Worm (Caenorhabditis elegans): ENCODE data around the gene C18B12.4.

Gene C18B12.4

DNA sequence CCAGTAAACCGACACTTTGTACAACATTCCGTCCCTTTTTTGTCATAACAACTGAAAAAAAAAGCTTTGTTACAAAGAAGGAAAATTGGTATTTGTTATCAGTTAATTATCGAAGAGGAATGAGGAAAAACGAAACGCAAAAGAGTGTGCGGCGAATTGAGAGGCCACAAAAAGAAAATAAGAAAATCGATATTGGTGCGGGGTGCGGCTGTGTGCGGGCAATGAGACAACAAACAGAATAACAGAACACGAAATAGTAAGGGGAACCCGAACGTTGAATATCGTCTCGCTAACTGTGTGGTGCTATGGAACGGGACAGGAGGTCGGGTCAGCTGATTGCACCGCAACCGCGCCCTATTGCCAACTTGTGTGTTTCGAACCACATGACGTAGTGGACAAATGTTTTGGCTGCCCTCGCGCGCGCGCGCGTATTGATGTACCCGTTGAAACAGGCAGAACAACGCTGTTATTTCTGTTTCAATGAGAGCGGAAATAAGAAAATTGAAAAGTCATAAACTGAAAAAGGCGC is at the start of gene C18B12.4:
C18B12.4 (minus strand) TSS at position 51 of the 529 bp plus-strand sequence.
- TF ChIP-seq ZK546.5 (tag; optimal IDR thresholded peaks at IDR 0.05) (no peak), nhr-237 (tag; optimal IDR thresholded peaks at IDR 0.05) (no peak), gmeb-1 (tag; optimal IDR thresholded peaks at IDR 0.05) (peak; percentile 0), nhr-21 (tag; optimal IDR thresholded peaks at IDR 0.05) (peak; percentile 79), nhr-10 (tag; optimal IDR thresholded peaks at IDR 0.05) (no peak), fos-1 (tag; optimal IDR thresholded peaks at IDR 0.05) (peak; percentile 51), mbf-1 (tag; optimal IDR thresholded peaks at IDR 0.05) (no peak), nhr-77 (tag; optimal IDR thresholded peaks at IDR 0.05) (no peak), sem-4 (tag; optimal IDR thresholded peaks at IDR 0.05) (peak; percentile 79), lsy-2 (tag; optimal IDR thresholded peaks at IDR 0.05) (peak; percentile 15 to 83), nhr-12 (tag; optimal IDR thresholded peaks at IDR 0.05) (no peak), unc-62 (GFP tag; optimal IDR thresholded peaks at IDR 0.05) (no peak), dmd-4 (tag; optimal IDR thresholded peaks at IDR 0.05) (no peak), ceh-16 (tag; optimal IDR thresholded peaks at IDR 0.05) (peak; percentile 85), sma-9 (GFP tag; optimal IDR thresholded peaks at IDR 0.05) (peak; percentile 89), sma-9 (tag; optimal IDR thresholded peaks at IDR 0.05) (no peak), nhr-25 (tag; optimal IDR thresholded peaks at IDR 0.05) (peak; percentile 90), zag-1 (tag; optimal IDR thresholded peaks at IDR 0.05) (peak; percentile 62), nhr-129 (tag; optimal IDR thresholded peaks at IDR 0.05) (peak; percentile 94), lin-39 (tag; optimal IDR thresholded peaks at IDR 0.05) (no peak), F13H6.1 (tag; optimal IDR thresholded peaks at IDR 0.05) (peak; percentile 85), egl-27 (tag; optimal IDR thresholded peaks at IDR 0.05) (peak; percentile 8), nhr-23 (tag; optimal IDR thresholded peaks at IDR 0.05) (no peak), lin-13 (GFP tag; optimal IDR thresholded peaks at IDR 0.05) (peak; percentile 72), aly-2 (tag; optimal IDR thresholded peaks at IDR 0.05) (no peak), snpc-4 (tag; optimal IDR thresholded peaks at IDR 0.05) (peak; percentile 78), skn-1 (tag; optimal IDR thresholded peaks at IDR 0.05) (no peak), unc-55 (GFP tag; optimal IDR thresholded peaks at IDR 0.05) (peak; percentile 55), blmp-1 (tag; optimal IDR thresholded peaks at IDR 0.05; ENCODE audit: insufficient read depth) (peak; percentile 61), mab-5 (tag; optimal IDR thresholded peaks at IDR 0.05) (peak; percentile 38), ceh-82 (tag; optimal IDR thresholded peaks at IDR 0.05) (peak; percentile 26), elt-1 (tag; optimal IDR thresholded peaks at IDR 0.05) (no peak), nhr-11 (tag; optimal IDR thresholded peaks at IDR 0.05) (no peak), ztf-11 (tag; optimal IDR thresholded peaks at IDR 0.05) (no peak), ztf-4 (tag; optimal IDR thresholded peaks at IDR 0.05) (peak; percentile 65), sma-3 (GFP tag; optimal IDR thresholded peaks at IDR 0.05) (peak; percentile 88), ama-1 (optimal IDR thresholded peaks at IDR 0.05) (peak; percentile 39), crh-2 (tag; optimal IDR thresholded peaks at IDR 0.05) (peak; percentile 91), R02D3.7 (tag; optimal IDR thresholded peaks at IDR 0.05) (no peak), nhr-6 (tag; optimal IDR thresholded peaks at IDR 0.05) (peak; percentile 42), peb-1 (tag; optimal IDR thresholded peaks at IDR 0.05) (no peak), alr-1 (tag; optimal IDR thresholded peaks at IDR 0.05) (no peak), mdl-1 (tag; optimal IDR thresholded peaks at IDR 0.05) (peak; percentile 22 to 83), ztf-1 (GFP tag; conservative IDR thresholded peaks at IDR 0.05) (no peak), C34F6.9 (tag; optimal IDR thresholded peaks at IDR 0.05) (peak; percentile 90), Y55F3AM.14 (GFP tag; optimal IDR thresholded peaks at IDR 0.05) (peak; percentile 85), unc-39 (tag; optimal IDR thresholded peaks at IDR 0.05) (no peak), lin-11 (tag; optimal IDR thresholded peaks at IDR 0.05) (peak; percentile 79), elt-3 (tag; optimal IDR thresholded peaks at IDR 0.05) (no peak)

Measured in whole organism, L2 larva.